Worm (Caenorhabditis elegans) whole organism, L3 larva: ENCODE data around the gene Y7A5A.10.

Experiments used
- R02D3.7 ChIP-seq: fragments of 150-350 bp; optimal IDR thresholded peaks from 2 replicates; lab custom pipeline; 2014; ENCODE audit warnings: missing biosample characterization, missing genetic modification characterization
- ama-1 ChIP-seq: fragments of 150-350 bp; optimal IDR thresholded peaks from 2 replicates; lab custom pipeline; 2018
- ceh-28 ChIP-seq: fragments of 150-350 bp; optimal IDR thresholded peaks from 2 replicates; lab custom pipeline; 2014; ENCODE audit warnings: missing biosample characterization, missing genetic modification reagents, missing genetic modification characterization
- egl-27 ChIP-seq: sonication (generic microtip); optimal IDR thresholded peaks from 4 replicates; lab custom pipeline; 2017; ENCODE audit warnings: missing biosample characterization, missing genetic modification reagents, missing genetic modification characterization
- egl-5 ChIP-seq: fragments of 150-350 bp; optimal IDR thresholded peaks from 2 replicates; lab custom pipeline; 2017; ENCODE audit warnings: missing biosample characterization, missing genetic modification reagents, missing genetic modification characterization, inconsistent platforms
- elt-2 ChIP-seq: sonication (generic microtip); optimal IDR thresholded peaks from 2 replicates; lab custom pipeline; 2016; ENCODE audit warnings: missing genetic modification reagents, mild to moderate bottlenecking, missing genetic modification characterization, missing compliant biosample characterization
- fkh-10 ChIP-seq: sonication (generic microtip); optimal IDR thresholded peaks from 2 replicates; lab custom pipeline; 2017; ENCODE audit warnings: missing biosample characterization, missing genetic modification reagents, missing genetic modification characterization
- fkh-2 ChIP-seq: fragments of 150-350 bp; optimal IDR thresholded peaks from 2 replicates; lab custom pipeline; 2014; ENCODE audit warnings: missing biosample characterization, missing genetic modification reagents, missing genetic modification characterization
- hmg-11 ChIP-seq: sonication (generic microtip); optimal IDR thresholded peaks from 2 replicates; lab custom pipeline; 2016; ENCODE audit warnings: missing genetic modification characterization, missing compliant biosample characterization
- nfya-1 ChIP-seq: sonication (generic microtip); optimal IDR thresholded peaks from 2 replicates; lab custom pipeline; 2017; ENCODE audit warnings: missing genetic modification characterization, mild to moderate bottlenecking, missing compliant biosample characterization, antibody characterized with exemption, moderate library complexity; ENCODE audit not compliant: insufficient read depth
- nhr-237 ChIP-seq: fragments of 150-350 bp; optimal IDR thresholded peaks from 2 replicates; lab custom pipeline; 2014; ENCODE audit warnings: missing biosample characterization, missing genetic modification characterization
- nhr-25 ChIP-seq: sonication (generic microtip); optimal IDR thresholded peaks from 2 replicates; lab custom pipeline; 2017; ENCODE audit warnings: missing biosample characterization, missing genetic modification characterization
- nhr-28 ChIP-seq: fragments of 150-350 bp; optimal IDR thresholded peaks from 2 replicates; lab custom pipeline; 2014; ENCODE audit warnings: missing biosample characterization, missing genetic modification characterization
- nhr-67 ChIP-seq: fragments of 150-350 bp; optimal IDR thresholded peaks from 2 replicates; lab custom pipeline; 2014; ENCODE audit warnings: missing biosample characterization, missing genetic modification characterization
- pha-4 ChIP-seq: fragments of 150-350 bp; optimal IDR thresholded peaks from 2 replicates; lab custom pipeline; 2014; ENCODE audit warnings: missing biosample characterization, missing genetic modification reagents, missing genetic modification characterization
- skn-1 ChIP-seq: fragments of 150-350 bp; optimal IDR thresholded peaks from 2 replicates; lab custom pipeline; 2014; ENCODE audit warnings: missing biosample characterization, missing genetic modification characterization
- snpc-4 ChIP-seq: fragments of 150-350 bp; optimal IDR thresholded peaks from 2 replicates; lab custom pipeline; 2014; ENCODE audit warnings: missing biosample characterization, missing genetic modification characterization
- ztf-11 ChIP-seq: fragments of 150-350 bp; optimal IDR thresholded peaks from 2 replicates; lab custom pipeline; 2014; ENCODE audit warnings: missing biosample characterization, missing genetic modification characterization
- ztf-4 ChIP-seq: fragments of 150-350 bp; optimal IDR thresholded peaks from 2 replicates; lab custom pipeline; 2014; ENCODE audit warnings: missing biosample characterization, missing genetic modification characterization

The Y7A5A.10 gene

DNA sequence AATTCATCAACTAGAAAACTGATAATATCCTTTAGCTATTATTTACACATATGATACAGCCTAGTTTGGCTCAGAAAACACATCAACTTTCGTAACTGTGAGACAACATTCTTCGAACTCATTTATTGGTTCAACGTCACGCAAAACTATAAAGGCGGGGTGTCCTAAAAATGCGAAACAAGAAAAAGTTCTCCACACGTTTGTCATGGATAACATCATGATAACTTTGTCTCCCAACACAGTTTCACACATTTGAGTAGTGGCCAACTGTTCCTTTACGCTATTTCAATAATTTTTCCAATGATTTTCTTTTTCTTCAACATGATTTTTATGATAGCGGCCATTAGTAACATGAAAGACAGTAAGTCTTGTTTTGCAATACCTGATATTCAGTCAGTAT is 48.2 kb downstream of the Y7A5A.10 start, which contains the start of gene srxa-9:
Gene srxa-9, plus strand, starts transcription at position 301 of the 400 bp plus-strand sequence.
- TF ChIP-seq R02D3.7 (no peak), nhr-67 (no peak), ceh-28 (tag; lab: Kevin White, UChicago) (no peak), snpc-4 (tag; lab: Kevin White, UChicago) (no peak), fkh-10 (no peak), skn-1 (tag; lab: Kevin White, UChicago) (no peak), egl-27 (tag; lab: Kevin White, UChicago) (no peak), nfya-1 (tag; lab: Kevin White, UChicago) (no peak), nhr-237 (tag; lab: Kevin White, UChicago) (no peak), hmg-11 (tag; lab: Kevin White, UChicago) (no peak), ama-1 (lab: Kevin White, UChicago) (no peak), nhr-25 (tag; lab: Kevin White, UChicago) (no peak), pha-4 (tag; lab: Kevin White, UChicago) (no peak), fkh-2 (tag; lab: Kevin White, UChicago) (no peak), egl-5 (tag; lab: Kevin White, UChicago) (no peak), ztf-11 (no peak), ztf-4 (tag; lab: Kevin White, UChicago) (no peak), nhr-28 (tag; lab: Kevin White, UChicago) (no peak), elt-2 (tag; lab: Kevin White, UChicago) (no peak)
